Fruit fly (Drosophila melanogaster) whole organism, embryonic: ENCODE data around the gene syd.

Experiments
- ATbp ChIP-seq: fragments of 200-800 bp; sonication (Bioruptor generic); optimal IDR thresholded peaks from 2 replicates; lab custom pipeline; 2017; ENCODE audit warnings: missing biosample characterization, mild to moderate bottlenecking, missing genetic modification characterization, missing genetic modification reagents
- B-H2 ChIP-seq: fragments of 200-800 bp; sonication (Bioruptor generic); optimal IDR thresholded peaks from 2 replicates; lab custom pipeline; 2018; ENCODE audit warnings: missing biosample characterization, mild to moderate bottlenecking, missing genetic modification characterization
- CG10147 ChIP-seq: fragments of 200-800 bp; sonication (Bioruptor generic); optimal IDR thresholded peaks from 2 replicates; lab custom pipeline; 2019; ENCODE audit warnings: missing biosample characterization, mild to moderate bottlenecking, missing genetic modification characterization, moderate library complexity
- CG10543 ChIP-seq: fragments of 200-800 bp; sonication (Bioruptor generic); optimal IDR thresholded peaks from 3 replicates; lab custom pipeline; 2017; ENCODE audit warnings: missing biosample characterization, mild to moderate bottlenecking, missing genetic modification characterization, moderate library complexity
- CG10654 ChIP-seq: fragments of 200-800 bp; sonication (Bioruptor generic); optimal IDR thresholded peaks from 2 replicates; lab custom pipeline; 2016; ENCODE audit warnings: missing biosample characterization, missing genetic modification characterization
- CG11093 ChIP-seq: fragments of 200-800 bp; sonication (Bioruptor generic); IDR thresholded peaks from 3 replicates; pipeline ENCODE4 v1.3.6; 2022; ENCODE audit warnings: missing biosample characterization, missing genetic modification characterization
- CG12071 ChIP-seq: fragments of 200-800 bp; sonication (Bioruptor generic); optimal IDR thresholded peaks from 3 replicates; lab custom pipeline; 2018; ENCODE audit warnings: missing biosample characterization, mild to moderate bottlenecking, missing genetic modification characterization
- CG12659 ChIP-seq: fragments of 200-800 bp; sonication (Bioruptor generic); optimal IDR thresholded peaks from 3 replicates; lab custom pipeline; 2017; ENCODE audit warnings: mild to moderate bottlenecking, missing biosample characterization, missing genetic modification reagents, missing genetic modification characterization
- CG13287 ChIP-seq: fragments of 200-800 bp; sonication (Bioruptor generic); IDR thresholded peaks from 2 replicates; pipeline ENCODE4 v1.3.6; 2022; ENCODE audit warnings: missing biosample characterization, missing genetic modification characterization; ENCODE audit not compliant: partially characterized antibody
- CG1602 ChIP-seq: fragments of 200-800 bp; sonication (Bioruptor generic); optimal IDR thresholded peaks from 3 replicates; lab custom pipeline; 2016; ENCODE audit warnings: missing biosample characterization, missing genetic modification characterization
- CG17328 ChIP-seq: fragments of 200-800 bp; sonication (Bioruptor generic); IDR thresholded peaks from 2 replicates; pipeline ENCODE4 v1.3.6; 2022; ENCODE audit warnings: missing biosample characterization, missing genetic modification characterization
- CG17612 ChIP-seq: fragments of 200-800 bp; sonication (Bioruptor generic); IDR thresholded peaks from 2 replicates; pipeline ENCODE4 v1.3.6; 2022; ENCODE audit warnings: missing biosample characterization, missing genetic modification characterization
- CG2120 ChIP-seq: fragments of 200-800 bp; sonication (Bioruptor generic); optimal IDR thresholded peaks from 3 replicates; lab custom pipeline; 2016; ENCODE audit warnings: missing biosample characterization, missing genetic modification characterization
- CG2889 ChIP-seq: fragments of 200-800 bp; sonication (Bioruptor generic); IDR thresholded peaks from 3 replicates; pipeline ENCODE4 v1.3.6; 2022; ENCODE audit warnings: missing biosample characterization, missing genetic modification characterization
- CG3065 ChIP-seq: fragments of 200-800 bp; sonication (Bioruptor generic); optimal IDR thresholded peaks from 2 replicates; lab custom pipeline; 2016; ENCODE audit warnings: missing biosample characterization, missing genetic modification characterization
- CG3163 ChIP-seq: fragments of 200-800 bp; sonication (Bioruptor generic); optimal IDR thresholded peaks from 3 replicates; lab custom pipeline; 2016; ENCODE audit warnings: missing biosample characterization, missing genetic modification characterization
- CG32767 ChIP-seq: fragments of 200-800 bp; sonication (Bioruptor generic); IDR thresholded peaks from 2 replicates; pipeline ENCODE4 v1.3.6; 2022; ENCODE audit warnings: missing biosample characterization, missing genetic modification characterization
- CG33557 ChIP-seq: fragments of 200-800 bp; sonication (Bioruptor generic); optimal IDR thresholded peaks from 2 replicates; lab custom pipeline; 2019; ENCODE audit warnings: missing biosample characterization, mild to moderate bottlenecking, missing genetic modification characterization, moderate library complexity
- CG5953 ChIP-seq: fragments of 200-800 bp; sonication (Bioruptor generic); IDR thresholded peaks from 2 replicates; pipeline ENCODE4 v1.3.6; 2022; ENCODE audit warnings: missing biosample characterization, missing genetic modification characterization
- CG6175 ChIP-seq: fragments of 200-800 bp; sonication (Bioruptor generic); IDR thresholded peaks from 3 replicates; pipeline ENCODE4 v1.3.6; 2022; ENCODE audit warnings: missing biosample characterization, missing genetic modification characterization
- CG7839 ChIP-seq: fragments of 200-800 bp; sonication (Bioruptor generic); optimal IDR thresholded peaks from 3 replicates; lab custom pipeline; 2018; ENCODE audit warnings: missing biosample characterization, mild to moderate bottlenecking, missing genetic modification characterization, moderate library complexity
- CHES-1-like ChIP-seq: fragments of 200-800 bp; sonication (Bioruptor generic); optimal IDR thresholded peaks from 2 replicates; lab custom pipeline; 2016; ENCODE audit warnings: missing biosample characterization, missing genetic modification characterization
- Camta ChIP-seq: fragments of 200-800 bp; sonication (Bioruptor generic); optimal IDR thresholded peaks from 2 replicates; lab custom pipeline; 2016; ENCODE audit warnings: missing biosample characterization, missing genetic modification characterization
- H2.0 ChIP-seq: fragments of 200-800 bp; sonication (Bioruptor generic); IDR thresholded peaks from 2 replicates; pipeline ENCODE4 v1.3.6; 2022; ENCODE audit warnings: missing biosample characterization, missing genetic modification characterization
- HLH3B ChIP-seq: fragments of 200-800 bp; sonication (Bioruptor generic); IDR thresholded peaks from 2 replicates; pipeline ENCODE4 v1.3.6; 2022; ENCODE audit warnings: missing biosample characterization, missing genetic modification characterization
- HLH54F ChIP-seq: fragments of 200-800 bp; sonication (Bioruptor generic); optimal IDR thresholded peaks from 3 replicates; lab custom pipeline; 2016; ENCODE audit warnings: missing biosample characterization, missing genetic modification characterization
- Hand ChIP-seq: fragments of 200-800 bp; sonication (Bioruptor generic); optimal IDR thresholded peaks from 2 replicates; lab custom pipeline; 2017; ENCODE audit warnings: mild to moderate bottlenecking, missing biosample characterization, missing genetic modification reagents, missing genetic modification characterization
- HmgZ ChIP-seq: fragments of 200-800 bp; sonication (Bioruptor generic); optimal IDR thresholded peaks from 2 replicates; lab custom pipeline; 2018; ENCODE audit warnings: missing biosample characterization, mild to moderate bottlenecking, missing genetic modification characterization
- Hmr ChIP-seq: fragments of 200-800 bp; sonication (Bioruptor generic); optimal IDR thresholded peaks from 3 replicates; lab custom pipeline; 2017; ENCODE audit warnings: mild to moderate bottlenecking, missing biosample characterization, missing genetic modification reagents, missing genetic modification characterization
- Hmx ChIP-seq: fragments of 200-800 bp; sonication (Bioruptor generic); optimal IDR thresholded peaks from 2 replicates; lab custom pipeline; 2016; ENCODE audit warnings: missing biosample characterization, missing genetic modification characterization
- Nf-YC ChIP-seq: fragments of 200-800 bp; optimal IDR thresholded peaks from 3 replicates; lab custom pipeline; 2019; ENCODE audit warnings: missing biosample characterization, mild to moderate bottlenecking, missing genetic modification characterization, moderate library complexity
- cad ChIP-seq: fragments of >200 bp; optimal IDR thresholded peaks from 2 replicates; lab custom pipeline; 2017; ENCODE audit warnings: missing biosample characterization, missing genetic modification characterization
- cwo ChIP-seq: fragments of 200-800 bp; sonication (Bioruptor generic); optimal IDR thresholded peaks from 3 replicates; lab custom pipeline; 2017; ENCODE audit warnings: missing biosample characterization, missing genetic modification characterization, mild to moderate bottlenecking, moderate library complexity, missing genetic modification reagents
- dm ChIP-seq: fragments of 200-800 bp; sonication (Bioruptor generic); optimal IDR thresholded peaks from 3 replicates; lab custom pipeline; 2016; ENCODE audit warnings: missing biosample characterization, missing genetic modification characterization
- ham ChIP-seq: fragments of 200-800 bp; sonication (Bioruptor generic); IDR thresholded peaks from 2 replicates; pipeline ENCODE4 v1.3.6; 2022; ENCODE audit warnings: missing biosample characterization, missing genetic modification characterization
- hkb ChIP-seq, 2 experiments: fragments of 200-800 bp in 1 of 2; fragments of >200 bp in 1 of 2; sonication (Bioruptor generic) in 1 of 2; IDR thresholded peaks in 1 of 2; optimal IDR thresholded peaks in 1 of 2; 2 replicates each; pipeline versions ENCODE4 v1.3.6 to Lab custom; 2017 to 2022; ENCODE audit warnings: missing biosample characterization in 1 of 2, missing genetic modification characterization in 1 of 2
- lov ChIP-seq, 2 experiments: fragments of 200-800 bp in 1 of 2; fragments of >200 bp in 1 of 2; sonication (Bioruptor generic) in 1 of 2; IDR thresholded peaks in 1 of 2; optimal IDR thresholded peaks in 1 of 2; 2 replicates in 1 of 2; 3 replicates in 1 of 2; pipeline versions ENCODE4 v1.3.6 to Lab custom; 2017 to 2022; ENCODE audit warnings: missing biosample characterization in 1 of 2, missing genetic modification characterization in 1 of 2
- mirr ChIP-seq: fragments of 200-800 bp; sonication (Bioruptor generic); optimal IDR thresholded peaks from 3 replicates; lab custom pipeline; 2018; ENCODE audit warnings: missing biosample characterization, mild to moderate bottlenecking, missing genetic modification characterization
- mld ChIP-seq: fragments of 200-800 bp; sonication (Bioruptor generic); IDR thresholded peaks from 3 replicates; pipeline ENCODE4 v1.3.6; 2022; ENCODE audit warnings: missing biosample characterization, missing genetic modification characterization; ENCODE audit not compliant: partially characterized antibody
- nau ChIP-seq: fragments of 200-800 bp; sonication (Bioruptor generic); optimal IDR thresholded peaks from 3 replicates; lab custom pipeline; 2017; ENCODE audit warnings: missing biosample characterization, mild to moderate bottlenecking, missing genetic modification characterization, missing genetic modification reagents
- nerfin-2 ChIP-seq: fragments of 200-800 bp; sonication (Bioruptor generic); IDR thresholded peaks from 2 replicates; pipeline ENCODE4 v1.3.6; 2022; ENCODE audit warnings: missing biosample characterization, missing genetic modification characterization; ENCODE audit not compliant: partially characterized antibody
- pnt ChIP-seq: fragments of 200-800 bp; sonication (Bioruptor generic); optimal IDR thresholded peaks from 3 replicates; lab custom pipeline; 2016; ENCODE audit warnings: missing biosample characterization, missing genetic modification characterization
- prd ChIP-seq, 3 experiments: fragments of >200 bp in 2 of 3; fragments of 200-800 bp in 1 of 3; sonication (Bioruptor generic) in 1 of 3; optimal IDR thresholded peaks in 2 of 3; IDR thresholded peaks in 1 of 3; 2 replicates in 2 of 3; 3 replicates in 1 of 3; pipeline versions ENCODE4 v1.3.6 to Lab custom; 2017 to 2022; ENCODE audit warnings: missing biosample characterization in 1 of 3, missing genetic modification characterization in 1 of 3
- sisA ChIP-seq: fragments of 200-800 bp; sonication (Bioruptor generic); IDR thresholded peaks from 2 replicates; pipeline ENCODE4 v1.3.6; 2022; ENCODE audit warnings: missing biosample characterization, missing genetic modification characterization
- sqz ChIP-seq: fragments of 200-800 bp; sonication (Bioruptor generic); optimal IDR thresholded peaks from 3 replicates; lab custom pipeline; 2018; ENCODE audit warnings: missing biosample characterization, mild to moderate bottlenecking, missing genetic modification characterization
- tin ChIP-seq: fragments of 200-800 bp; sonication (Bioruptor generic); optimal IDR thresholded peaks from 3 replicates; lab custom pipeline; 2016; ENCODE audit warnings: missing biosample characterization, missing genetic modification characterization
- trem ChIP-seq: fragments of 200-800 bp; optimal IDR thresholded peaks from 3 replicates; lab custom pipeline; 2019; ENCODE audit warnings: missing biosample characterization, mild to moderate bottlenecking, missing genetic modification characterization, moderate library complexity
- zen2 ChIP-seq: fragments of 200-800 bp; sonication (Bioruptor generic); IDR thresholded peaks from 3 replicates; pipeline ENCODE4 v1.3.6; 2022; ENCODE audit warnings: missing biosample characterization, missing genetic modification characterization; ENCODE audit not compliant: partially characterized antibody

syd gene

DNA sequence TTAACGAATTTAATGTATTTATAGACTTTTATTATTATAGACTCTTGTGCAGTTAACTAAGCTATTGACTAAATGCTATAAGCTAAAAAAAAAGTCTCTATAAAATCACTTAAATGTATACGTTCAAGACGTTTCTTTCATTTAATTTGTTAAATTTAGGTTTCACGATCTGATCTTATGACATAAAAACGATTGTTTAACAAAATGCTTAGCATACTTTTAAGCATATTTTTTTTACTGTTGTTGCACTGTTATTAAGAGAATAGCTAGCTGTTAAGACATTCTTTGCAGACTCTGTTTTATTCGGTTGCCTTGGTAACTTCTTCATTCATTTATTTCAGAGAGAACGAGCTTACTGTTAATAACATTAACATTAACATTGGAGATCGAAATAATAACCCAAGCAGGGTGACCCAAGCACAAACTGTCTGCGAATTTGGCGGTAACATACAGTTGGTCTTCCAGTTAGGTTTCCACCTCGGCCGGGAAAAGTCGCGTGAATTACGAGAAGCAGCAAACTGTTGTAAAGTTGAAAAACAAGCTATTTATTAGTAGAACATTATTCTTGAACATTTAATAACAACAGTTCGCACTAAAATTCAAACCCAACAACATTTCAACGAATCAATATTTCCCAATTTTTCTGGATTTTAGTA is 67.2 kb downstream of the syd start, which contains the start of gene CG32365 (continued):
- peak; percentile 66 for TF ChIP-seq mirr (GFP tag; lab: Kevin White, UChicago)
- no peak for TF ChIP-seq hkb (optimal IDR thresholded peaks at IDR 0.05; lab: Kevin White, UChicago)
- peak; percentile 36; the same call in 1 of the 2 replicates for TF ChIP-seq hkb (GFP tag; IDR thresholded peaks at IDR 0.05; lab: Robert Waterston, UW)
- TF ChIP-seq CG7839 (tag; lab: Kevin White, UChicago), result peak; percentile 4
- TF ChIP-seq Hmr (GFP tag; lab: Kevin White, UChicago), result no peak
- no peak for TF ChIP-seq CG10654 (GFP tag; lab: Kevin White, UChicago)
- TF ChIP-seq dm (GFP tag; lab: Kevin White, UChicago), result no peak
- 0 out of 2 replicates have a peak, but pooled peaks have one; percentile 6 for TF ChIP-seq CG5953 (GFP tag; lab: Robert Waterston, UW)
- TF ChIP-seq nerfin-2, result 0 out of 2 replicates have a peak, but pooled peaks have one; percentile 14
- TF ChIP-seq sisA (GFP tag; lab: Robert Waterston, UW), result no peak
- TF ChIP-seq nau (GFP tag; lab: Kevin White, UChicago), result peak; percentile 42
- TF ChIP-seq H2.0, result no peak
- TF ChIP-seq CG33557 (GFP tag; lab: Kevin White, UChicago), result no peak
- TF ChIP-seq pnt (GFP tag; lab: Kevin White, UChicago), result no peak
- TF ChIP-seq CHES-1-like (GFP tag; lab: Kevin White, UChicago), result no peak
- TF ChIP-seq B-H2 (GFP tag; lab: Kevin White, UChicago), result peak; percentile 26
- peak; percentile 7 for TF ChIP-seq CG10147
- TF ChIP-seq Hmx, result no peak
- no peak for TF ChIP-seq lov (optimal IDR thresholded peaks at IDR 0.05; lab: Kevin White, UChicago)
- 0 out of 3 replicates have a peak, but pooled peaks have one; percentile 3 for TF ChIP-seq lov (GFP tag; IDR thresholded peaks at IDR 0.05; lab: Robert Waterston, UW)
- TF ChIP-seq cad, result peak; percentile 34
- TF ChIP-seq CG17328, result peak; percentile 9; the same call in 1 of the 2 replicates
- TF ChIP-seq CG2889 (GFP tag; lab: Robert Waterston, UW), result no peak
- TF ChIP-seq mld (GFP tag; lab: Robert Waterston, UW), result 0 out of 3 replicates have a peak, but pooled peaks have one; percentile 6
- TF ChIP-seq HLH3B (GFP tag; lab: Robert Waterston, UW), result no peak
- TF ChIP-seq CG13287 (GFP tag; lab: Robert Waterston, UW), result peak; percentile 64
- TF ChIP-seq CG2120 (GFP tag; lab: Kevin White, UChicago), result peak; percentile 10
- TF ChIP-seq CG12071, result peak; percentile 50
- no peak for TF ChIP-seq prd (optimal IDR thresholded peaks at IDR 0.05; lab: Kevin White, UChicago)
- no peak for TF ChIP-seq prd (GFP tag; IDR thresholded peaks at IDR 0.05; lab: Robert Waterston, UW)
- TF ChIP-seq CG3163 (GFP tag; lab: Kevin White, UChicago), result peak; percentile 1
- TF ChIP-seq CG12659 (GFP tag; lab: Kevin White, UChicago), result peak; percentile 46
- no peak for TF ChIP-seq CG32767 (GFP tag; lab: Robert Waterston, UW)
- no peak for TF ChIP-seq CG6175 (GFP tag; lab: Robert Waterston, UW)
- no peak for TF ChIP-seq CG1602
- TF ChIP-seq CG17612 (GFP tag; lab: Robert Waterston, UW), result no peak
- peak; percentile 18 for TF ChIP-seq CG10543
- TF ChIP-seq ATbp (GFP tag; lab: Kevin White, UChicago), result no peak
- TF ChIP-seq Camta (GFP tag; lab: Kevin White, UChicago), result no peak
- no peak for TF ChIP-seq CG11093 (GFP tag; lab: Robert Waterston, UW)
- no peak for TF ChIP-seq tin (GFP tag; lab: Kevin White, UChicago)
- no peak for TF ChIP-seq cwo (GFP tag; lab: Kevin White, UChicago)
- TF ChIP-seq zen2, result no peak
- no peak for TF ChIP-seq Hand (GFP tag; lab: Kevin White, UChicago)
- TF ChIP-seq Nf-YC (tag; lab: Kevin White, UChicago), result peak; percentile 14
- peak; percentile 23 for TF ChIP-seq HmgZ
- peak; percentile 5 for TF ChIP-seq trem (tag; lab: Kevin White, UChicago)
- no peak for TF ChIP-seq sqz (GFP tag; lab: Kevin White, UChicago)
- no peak for TF ChIP-seq HLH54F
- TF ChIP-seq ham (GFP tag; lab: Robert Waterston, UW), result no peak
- TF ChIP-seq CG3065 (GFP tag; lab: Kevin White, UChicago), result no peak
